Fruit fly (Drosophila melanogaster) whole organism: Measurements from ENCODE around the gene CG14556.

Experiments
- CG8478 ChIP-seq: fragments of >200 bp; optimal IDR thresholded peaks from 2 replicates; lab custom pipeline; 2018; ENCODE audit warnings: inconsistent platforms
- Dll ChIP-seq: fragments of >200 bp; optimal IDR thresholded peaks from 2 replicates; lab custom pipeline; 2017
- pan ChIP-seq: fragments of >200 bp; optimal IDR thresholded peaks from 2 replicates; lab custom pipeline; 2017
- psq ChIP-seq: fragments of >200 bp; optimal IDR thresholded peaks from 2 replicates; lab custom pipeline; 2017
- usp ChIP-seq: fragments of >200 bp; optimal IDR thresholded peaks from 2 replicates; lab custom pipeline; 2017; ENCODE audit warnings: missing biosample characterization, missing genetic modification characterization, mixed read lengths

dm6 chr3R:26104302-26105140 lies 21.9 kb upstream of the CG14556 start:
- TF ChIP-seq CG8478 (lab: Kevin White, UChicago) = no peak
- no peak for TF ChIP-seq Dll (lab: Kevin White, UChicago)
- TF ChIP-seq pan (lab: Kevin White, UChicago) = no peak
- TF ChIP-seq usp (GFP tag; lab: Kevin White, UChicago) = no peak
- TF ChIP-seq psq (lab: Kevin White, UChicago) = no peak
